Worm (Caenorhabditis elegans) whole organism, L3 larva: ENCODE measurements around the gene wdfy-3.

Source experiments
- ama-1 ChIP-seq: fragments of 150-350 bp; optimal IDR thresholded peaks from 2 replicates; lab custom pipeline; 2018
- elt-1 ChIP-seq: fragments of 150-350 bp; optimal IDR thresholded peaks from 2 replicates; lab custom pipeline; 2014; ENCODE audit warnings: missing biosample characterization, missing genetic modification characterization
- fos-1 ChIP-seq: fragments of 150-350 bp; optimal IDR thresholded peaks from 2 replicates; lab custom pipeline; 2014; ENCODE audit warnings: missing biosample characterization, missing genetic modification characterization
- nhr-12 ChIP-seq: fragments of 150-350 bp; optimal IDR thresholded peaks from 2 replicates; lab custom pipeline; 2014; ENCODE audit warnings: missing biosample characterization, missing genetic modification characterization
- tbx-2 ChIP-seq: sonication (generic microtip); optimal IDR thresholded peaks from 2 replicates; lab custom pipeline; 2016; ENCODE audit warnings: mild to moderate bottlenecking, missing genetic modification characterization, missing compliant biosample characterization

ce11 chrIV:12711644-12712043, 58.4 kb downstream of the wdfy-3 start, which contains the start of gene C27D8.3:
- TF ChIP-seq nhr-12 (no peak), fos-1 (tag; lab: Kevin White, UChicago) (no peak), tbx-2 (no peak), ama-1 (lab: Kevin White, UChicago) (no peak), elt-1 (tag; lab: Kevin White, UChicago) (no peak)
